Fruit fly (Drosophila melanogaster): ENCODE measurements around the gene capt.

capt gene

dm6 chr2L:1123078-1123818 lies 34.8 kb downstream of the capt start (continued):
- TF ChIP-seq CG6813 (GFP tag; optimal IDR thresholded peaks at IDR 0.05) = peak; percentile 74
- TF ChIP-seq CG17612 (GFP tag; IDR thresholded peaks at IDR 0.05) = no peak
- TF ChIP-seq CG34224 (GFP tag; IDR thresholded peaks at IDR 0.05; ENCODE audit: partially characterized antibody) = no peak
- no peak for TF ChIP-seq CG10274 (GFP tag; optimal IDR thresholded peaks at IDR 0.05)
- no peak for TF ChIP-seq NC2β (GFP tag; optimal IDR thresholded peaks at IDR 0.05)
- TF ChIP-seq sc (optimal IDR thresholded peaks at IDR 0.05) = no peak
- TF ChIP-seq sc (GFP tag; optimal IDR thresholded peaks at IDR 0.05) = peak; percentile 64
- TF ChIP-seq CG16779 (GFP tag; IDR thresholded peaks at IDR 0.05) = no peak
- TF ChIP-seq tna (GFP tag; IDR thresholded peaks at IDR 0.05; ENCODE audit: partially characterized antibody) = no peak
- no peak for TF ChIP-seq zf30C (GFP tag; optimal IDR thresholded peaks at IDR 0.05)
- TF ChIP-seq wek (GFP tag; optimal IDR thresholded peaks at IDR 0.05) = peak; percentile 27
- no peak for TF ChIP-seq CG12236 (GFP tag; optimal IDR thresholded peaks at IDR 0.05)
- no peak for TF ChIP-seq mirr (GFP tag; optimal IDR thresholded peaks at IDR 0.05)
- no peak for TF ChIP-seq Deaf1 (tag; optimal IDR thresholded peaks at IDR 0.05)
- peak; percentile 86 for TF ChIP-seq ATbp (GFP tag; optimal IDR thresholded peaks at IDR 0.05)
- no peak for TF ChIP-seq dimm (GFP tag; IDR thresholded peaks at IDR 0.05)
- no peak for TF ChIP-seq Ada2b (GFP tag; IDR thresholded peaks at IDR 0.05)
- TF ChIP-seq unpg (GFP tag; optimal IDR thresholded peaks at IDR 0.05) = peak; percentile 55
- peak; percentile 75 for TF ChIP-seq Asciz (GFP tag; optimal IDR thresholded peaks at IDR 0.05)
- no peak for TF ChIP-seq CG14014 (GFP tag; IDR thresholded peaks at IDR 0.05)
- peak; percentile 45 for TF ChIP-seq CG1233 (GFP tag; optimal IDR thresholded peaks at IDR 0.05)
- TF ChIP-seq trem (tag; optimal IDR thresholded peaks at IDR 0.05) = peak; percentile 43
- no peak for TF ChIP-seq Camta (GFP tag; optimal IDR thresholded peaks at IDR 0.05)
- TF ChIP-seq Chrac-16 (GFP tag; optimal IDR thresholded peaks at IDR 0.05) = no peak
- TF ChIP-seq p53 (GFP tag; optimal IDR thresholded peaks at IDR 0.05) = no peak
- TF ChIP-seq zen (tag; optimal IDR thresholded peaks at IDR 0.05) = no peak
- no peak for TF ChIP-seq CG7987 (GFP tag; optimal IDR thresholded peaks at IDR 0.05)
- no peak for TF ChIP-seq CG9797 (GFP tag; optimal IDR thresholded peaks at IDR 0.05)
- no peak for TF ChIP-seq bigmax (GFP tag; optimal IDR thresholded peaks at IDR 0.05)
- no peak for TF ChIP-seq Antp (GFP tag; optimal IDR thresholded peaks at IDR 0.05)
- no peak for TF ChIP-seq CG14667 (GFP tag; IDR thresholded peaks at IDR 0.05)
- TF ChIP-seq al (GFP tag; IDR thresholded peaks at IDR 0.05) = no peak
- TF ChIP-seq Sox102F (GFP tag; optimal IDR thresholded peaks at IDR 0.05) = peak; percentile 70
- peak; percentile 14 for TF ChIP-seq CG17829 (tag; optimal IDR thresholded peaks at IDR 0.05)
- peak; percentile 59 for TF ChIP-seq CG7271 (tag; optimal IDR thresholded peaks at IDR 0.05)
- TF ChIP-seq Hey (tag; optimal IDR thresholded peaks at IDR 0.05) = no peak
- TF ChIP-seq bbx (GFP tag; IDR thresholded peaks at IDR 0.05; ENCODE audit: partially characterized antibody) = no peak
- TF ChIP-seq CG30403 (GFP tag; optimal IDR thresholded peaks at IDR 0.05) = no peak
- TF ChIP-seq CG15073 (GFP tag; optimal IDR thresholded peaks at IDR 0.05) = no peak
- no peak for TF ChIP-seq Bteb2 (GFP tag; optimal IDR thresholded peaks at IDR 0.05)
- peak; percentile 34 for TF ChIP-seq CoRest (tag; optimal IDR thresholded peaks at IDR 0.05)
- peak; percentile 76 for TF ChIP-seq CG2202 (tag; optimal IDR thresholded peaks at IDR 0.05)
- peak; percentile 27 for TF ChIP-seq CG8281 (tag; optimal IDR thresholded peaks at IDR 0.05)
- no peak for TF ChIP-seq ems (GFP tag; optimal IDR thresholded peaks at IDR 0.05)
- TF ChIP-seq CG6272 (GFP tag; IDR thresholded peaks at IDR 0.05) = no peak
- no peak for TF ChIP-seq CG1647 (GFP tag; optimal IDR thresholded peaks at IDR 0.05)
- TF ChIP-seq NfI (GFP tag; optimal IDR thresholded peaks at IDR 0.05) = no peak
- peak; percentile 30 for TF ChIP-seq CG10267 (tag; optimal IDR thresholded peaks at IDR 0.05)
- TF ChIP-seq CG9932 (GFP tag; IDR thresholded peaks at IDR 0.05) = no peak
- TF ChIP-seq CG13775 (GFP tag; optimal IDR thresholded peaks at IDR 0.05) = no peak
